Fruit fly (Drosophila melanogaster): ENCODE results near the gene AgmNAT.

Gene AgmNAT

DNA sequence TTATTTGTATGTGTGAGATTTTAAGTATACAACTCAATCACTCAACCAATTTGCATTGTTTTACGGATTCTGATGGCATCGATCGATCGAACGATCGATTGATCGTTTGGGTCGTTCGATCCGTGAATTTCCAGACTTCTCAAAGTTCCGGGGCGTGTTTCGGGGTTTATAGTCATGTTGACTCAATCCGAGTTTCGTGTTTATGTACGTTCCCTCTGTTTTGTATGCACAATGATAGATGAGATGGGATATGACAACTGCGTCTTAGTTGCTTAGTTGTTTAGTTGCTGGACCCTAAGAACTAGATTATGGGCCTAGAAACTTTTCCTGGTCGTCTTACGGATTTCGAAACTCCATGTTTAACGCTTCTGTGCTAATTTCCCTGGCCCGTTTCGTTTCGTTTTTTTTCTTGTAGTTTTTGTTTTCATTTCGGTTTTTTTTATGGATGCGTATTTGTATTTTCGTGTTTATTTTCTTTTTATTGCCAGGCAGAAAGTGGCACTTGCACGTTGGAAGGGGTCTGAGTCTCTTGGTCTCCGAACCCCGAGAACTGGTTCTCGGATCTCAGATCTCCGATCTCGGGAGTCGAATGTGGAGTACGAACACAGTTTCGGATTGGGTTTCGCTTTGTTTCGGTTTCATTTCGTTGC, 46.9 kb downstream of the AgmNAT start:
- TF ChIP-seq spab (GFP tag; optimal IDR thresholded peaks at IDR 0.05) (peak; percentile 45), net (GFP tag; optimal IDR thresholded peaks at IDR 0.05) (no peak), Ets96B (tag; optimal IDR thresholded peaks at IDR 0.05) (peak; percentile 20), CG8632 (GFP tag; optimal IDR thresholded peaks at IDR 0.05) (no peak), ss (GFP tag; optimal IDR thresholded peaks at IDR 0.05) (peak; percentile 72 to 74), CG9139 (GFP tag; optimal IDR thresholded peaks at IDR 0.05) (peak; percentile 76), CG16779 (tag; optimal IDR thresholded peaks at IDR 0.05) (peak; percentile 25), dsx (GFP tag; optimal IDR thresholded peaks at IDR 0.05; ENCODE audit: poor library complexity, severe bottlenecking) (peak; percentile 41), Blimp-1 (GFP tag; optimal IDR thresholded peaks at IDR 0.05) (peak; percentile 86), fkh (GFP tag; optimal IDR thresholded peaks at IDR 0.05) (peak; percentile 70), CG6163 (GFP tag; IDR thresholded peaks at IDR 0.05) (peak; percentile 61; the same call in 2 of the 3 replicates), Eip75B (GFP tag; optimal IDR thresholded peaks at IDR 0.05) (peak; percentile 24), Eip78C (GFP tag) (peak; percentile 63), CG1621 (tag; optimal IDR thresholded peaks at IDR 0.05) (peak; percentile 35), Hr39 (GFP tag; optimal IDR thresholded peaks at IDR 0.05) (no peak), acj6 (GFP tag; optimal IDR thresholded peaks at IDR 0.05) (no peak), CG6808 (GFP tag; optimal IDR thresholded peaks at IDR 0.05) (peak; percentile 70), CG6854 (GFP tag; optimal IDR thresholded peaks at IDR 0.05) (peak; percentile 61), Ets21C (GFP tag; optimal IDR thresholded peaks at IDR 0.05) (no peak), Sox14 (GFP tag; optimal IDR thresholded peaks at IDR 0.05) (no peak), CG10669 (GFP tag; optimal IDR thresholded peaks at IDR 0.05) (peak; percentile 31), eg (GFP tag; IDR thresholded peaks at IDR 0.05) (no peak)

DNA sequence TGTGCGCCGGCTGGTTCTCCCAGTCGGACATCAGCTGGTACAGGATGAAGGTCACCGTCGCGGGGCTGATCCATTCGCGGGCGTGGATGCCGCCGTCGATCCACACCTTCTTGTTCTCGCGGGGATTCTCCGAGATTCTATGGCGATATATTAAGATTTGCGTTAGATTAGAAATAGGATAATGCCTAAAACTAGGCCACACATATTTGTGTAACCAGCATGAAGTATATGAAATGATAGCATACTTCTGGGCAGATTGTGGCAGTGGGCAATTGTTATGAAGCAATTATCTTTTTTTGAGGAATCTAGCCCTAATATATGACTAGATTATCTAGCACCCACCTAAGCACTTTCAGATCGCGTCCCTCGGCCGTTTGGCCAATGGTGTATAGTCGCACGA, 48.9 kb downstream of the AgmNAT start:
- TF ChIP-seq Eip78C (GFP tag) (peak; percentile 8), CG11902 (GFP tag; optimal IDR thresholded peaks at IDR 0.05) (no peak)

Data from whole organism, prepupa.